Fruit fly (Drosophila melanogaster) whole organism, embryonic: ENCODE data around the gene GatB.

Experiments
- Adf1 ChIP-seq: fragments of 200-800 bp; sonication (Bioruptor generic); IDR thresholded peaks from 2 replicates; pipeline ENCODE4 v1.3.6; 2022; ENCODE audit warnings: missing biosample characterization, missing genetic modification characterization
- Antp ChIP-seq: fragments of 200-800 bp; sonication (Bioruptor generic); optimal IDR thresholded peaks from 3 replicates; lab custom pipeline; 2016; ENCODE audit warnings: missing biosample characterization, missing genetic modification characterization
- CG10274 ChIP-seq: fragments of 200-800 bp; sonication (Bioruptor generic); optimal IDR thresholded peaks from 3 replicates; lab custom pipeline; 2017; ENCODE audit warnings: missing biosample characterization, mild to moderate bottlenecking, missing genetic modification characterization
- CG11093 ChIP-seq: fragments of 200-800 bp; sonication (Bioruptor generic); IDR thresholded peaks from 3 replicates; pipeline ENCODE4 v1.3.6; 2022; ENCODE audit warnings: missing biosample characterization, missing genetic modification characterization
- CG12942 ChIP-seq: fragments of 200-800 bp; sonication (Bioruptor generic); optimal IDR thresholded peaks from 3 replicates; lab custom pipeline; 2016; ENCODE audit warnings: missing biosample characterization, missing genetic modification characterization
- CG13624 ChIP-seq: fragments of 200-800 bp; sonication (Bioruptor generic); optimal IDR thresholded peaks from 2 replicates; lab custom pipeline; 2016; ENCODE audit warnings: missing biosample characterization, missing genetic modification characterization
- CG14014 ChIP-seq: fragments of 200-800 bp; sonication (Bioruptor generic); IDR thresholded peaks from 2 replicates; pipeline ENCODE4 v1.3.6; 2022; ENCODE audit warnings: missing biosample characterization, missing genetic modification characterization
- CG1603 ChIP-seq: fragments of 200-800 bp; sonication (Bioruptor generic); optimal IDR thresholded peaks from 2 replicates; lab custom pipeline; 2019; ENCODE audit warnings: missing biosample characterization, mild to moderate bottlenecking, missing genetic modification characterization, moderate library complexity
- CG16815 ChIP-seq: fragments of 200-800 bp; sonication (Bioruptor generic); optimal IDR thresholded peaks from 3 replicates; lab custom pipeline; 2017; ENCODE audit warnings: missing biosample characterization, mild to moderate bottlenecking, missing genetic modification characterization
- CG2889 ChIP-seq: fragments of 200-800 bp; sonication (Bioruptor generic); IDR thresholded peaks from 3 replicates; pipeline ENCODE4 v1.3.6; 2022; ENCODE audit warnings: missing biosample characterization, missing genetic modification characterization
- CG32767 ChIP-seq: fragments of 200-800 bp; sonication (Bioruptor generic); IDR thresholded peaks from 2 replicates; pipeline ENCODE4 v1.3.6; 2022; ENCODE audit warnings: missing biosample characterization, missing genetic modification characterization
- CG34224 ChIP-seq: fragments of 200-800 bp; sonication (Bioruptor generic); IDR thresholded peaks from 3 replicates; pipeline ENCODE4 v1.3.6; 2022; ENCODE audit warnings: missing biosample characterization, missing genetic modification characterization; ENCODE audit not compliant: partially characterized antibody
- CG4617 ChIP-seq: fragments of 200-800 bp; sonication (Bioruptor generic); optimal IDR thresholded peaks from 3 replicates; lab custom pipeline; 2016; ENCODE audit warnings: missing biosample characterization, missing genetic modification characterization, borderline replicate concordance
- CG7556 ChIP-seq: fragments of 200-800 bp; sonication (Bioruptor generic); optimal IDR thresholded peaks from 2 replicates; lab custom pipeline; 2017; ENCODE audit warnings: missing biosample characterization, mild to moderate bottlenecking, missing genetic modification characterization
- CG7839 ChIP-seq: fragments of 200-800 bp; sonication (Bioruptor generic); optimal IDR thresholded peaks from 3 replicates; lab custom pipeline; 2018; ENCODE audit warnings: missing biosample characterization, mild to moderate bottlenecking, missing genetic modification characterization, moderate library complexity
- CG8944 ChIP-seq: fragments of 200-800 bp; sonication (Bioruptor generic); optimal IDR thresholded peaks from 3 replicates; lab custom pipeline; 2016; ENCODE audit warnings: missing biosample characterization, missing genetic modification characterization
- CG9437 ChIP-seq: fragments of 200-800 bp; sonication (Bioruptor generic); optimal IDR thresholded peaks from 2 replicates; lab custom pipeline; 2018; ENCODE audit warnings: missing biosample characterization, mild to moderate bottlenecking, missing genetic modification characterization
- CG9727 ChIP-seq: fragments of 200-800 bp; sonication (Bioruptor generic); optimal IDR thresholded peaks from 3 replicates; lab custom pipeline; 2017; ENCODE audit warnings: missing biosample characterization, mild to moderate bottlenecking, missing genetic modification characterization
- CoRest ChIP-seq: fragments of 200-800 bp; sonication (Bioruptor generic); optimal IDR thresholded peaks from 3 replicates; lab custom pipeline; 2018; ENCODE audit warnings: missing biosample characterization, mild to moderate bottlenecking, missing genetic modification characterization, moderate library complexity
- D ChIP-seq, 2 experiments: fragments of 200-800 bp in 1 of 2; fragments of >200 bp in 1 of 2; sonication (Bioruptor generic) in 1 of 2; optimal IDR thresholded peaks; 2 replicates in 1 of 2; 3 replicates in 1 of 2; lab custom pipeline; 2017; ENCODE audit warnings: mild to moderate bottlenecking in 1 of 2, missing biosample characterization in 1 of 2, missing genetic modification characterization in 1 of 2, missing genetic modification reagents in 1 of 2
- Dbx ChIP-seq: fragments of 200-800 bp; sonication (Bioruptor generic); IDR thresholded peaks from 3 replicates; pipeline ENCODE4 v1.3.6; 2022; ENCODE audit warnings: missing biosample characterization, missing genetic modification characterization
- H15 ChIP-seq: fragments of 200-800 bp; sonication (Bioruptor generic); IDR thresholded peaks from 3 replicates; pipeline ENCODE4 v1.3.6; 2022; ENCODE audit warnings: missing biosample characterization, missing genetic modification characterization
- HLHmδ ChIP-seq: fragments of 200-800 bp; sonication (Bioruptor generic); optimal IDR thresholded peaks from 2 replicates; lab custom pipeline; 2018; ENCODE audit warnings: missing biosample characterization, mild to moderate bottlenecking, missing genetic modification characterization, moderate library complexity
- Hr39 ChIP-seq: fragments of >200 bp; optimal IDR thresholded peaks from 2 replicates; lab custom pipeline; 2017
- Mes4 ChIP-seq: fragments of 200-800 bp; sonication (Bioruptor generic); optimal IDR thresholded peaks from 2 replicates; lab custom pipeline; 2016; ENCODE audit warnings: missing biosample characterization, missing genetic modification characterization
- NFAT ChIP-seq: fragments of 200-800 bp; sonication (Bioruptor generic); IDR thresholded peaks from 2 replicates; pipeline ENCODE4 v1.3.6; 2022; ENCODE audit warnings: missing biosample characterization, missing genetic modification characterization
- NK7.1 ChIP-seq: fragments of 200-800 bp; sonication (Bioruptor generic); optimal IDR thresholded peaks from 3 replicates; lab custom pipeline; 2016; ENCODE audit warnings: missing biosample characterization, missing genetic modification characterization
- Nf-YC ChIP-seq: fragments of 200-800 bp; optimal IDR thresholded peaks from 3 replicates; lab custom pipeline; 2019; ENCODE audit warnings: missing biosample characterization, mild to moderate bottlenecking, missing genetic modification characterization, moderate library complexity
- Opbp ChIP-seq: fragments of 200-800 bp; sonication (Bioruptor generic); IDR thresholded peaks from 3 replicates; pipeline ENCODE4 v1.3.6; 2022; ENCODE audit warnings: missing biosample characterization, missing genetic modification characterization; ENCODE audit not compliant: partially characterized antibody
- Ravus ChIP-seq: fragments of 200-800 bp; sonication (Bioruptor generic); IDR thresholded peaks from 2 replicates; pipeline ENCODE4 v1.3.6; 2022; ENCODE audit warnings: missing biosample characterization, missing genetic modification characterization
- Rfx ChIP-seq: fragments of 200-800 bp; sonication (Bioruptor generic); IDR thresholded peaks from 2 replicates; pipeline ENCODE4 v1.3.6; 2022; ENCODE audit warnings: missing biosample characterization, missing genetic modification characterization
- Spps ChIP-seq: fragments of 200-800 bp; sonication (Bioruptor generic); optimal IDR thresholded peaks from 2 replicates; lab custom pipeline; 2018; ENCODE audit warnings: missing biosample characterization, mild to moderate bottlenecking, missing genetic modification characterization
- Taf1 ChIP-seq: fragments of 200-800 bp; sonication (Bioruptor generic); IDR thresholded peaks from 2 replicates; pipeline ENCODE4 v1.3.6; 2022; ENCODE audit warnings: missing biosample characterization, missing genetic modification characterization
- amos ChIP-seq: fragments of 200-800 bp; sonication (Bioruptor generic); IDR thresholded peaks from 2 replicates; pipeline ENCODE4 v1.3.6; 2022; ENCODE audit warnings: missing biosample characterization, missing genetic modification characterization; ENCODE audit not compliant: partially characterized antibody
- ato ChIP-seq: fragments of 200-800 bp; sonication (Bioruptor generic); IDR thresholded peaks from 2 replicates; pipeline ENCODE4 v1.3.6; 2022; ENCODE audit warnings: missing biosample characterization, missing genetic modification characterization; ENCODE audit not compliant: partially characterized antibody
- bcd ChIP-seq: fragments of 200-800 bp; sonication (Bioruptor generic); optimal IDR thresholded peaks from 2 replicates; lab custom pipeline; 2017; ENCODE audit warnings: missing biosample characterization, mild to moderate bottlenecking, missing genetic modification characterization
- br ChIP-seq: fragments of >200 bp; optimal IDR thresholded peaks from 2 replicates; lab custom pipeline; 2017
- cad ChIP-seq: fragments of >200 bp; optimal IDR thresholded peaks from 2 replicates; lab custom pipeline; 2017; ENCODE audit warnings: missing biosample characterization, missing genetic modification characterization
- croc ChIP-seq: fragments of 200-800 bp; sonication (Bioruptor generic); conservative IDR thresholded peaks from 3 replicates; pipeline ENCODE4 v1.3.6; 2022; ENCODE audit warnings: missing biosample characterization, missing genetic modification characterization
- dpn ChIP-seq, 2 experiments: fragments of 200-800 bp; sonication (Bioruptor generic); optimal IDR thresholded peaks; 3 replicates each; lab custom pipeline; 2016; ENCODE audit warnings: missing biosample characterization in 2 of 2, missing genetic modification characterization in 2 of 2
- ems ChIP-seq: fragments of 200-800 bp; sonication (Bioruptor generic); optimal IDR thresholded peaks from 3 replicates; lab custom pipeline; 2016; ENCODE audit warnings: missing biosample characterization, missing genetic modification characterization
- fd96Cb ChIP-seq: fragments of 200-800 bp; sonication (Bioruptor generic); optimal IDR thresholded peaks from 2 replicates; lab custom pipeline; 2018; ENCODE audit warnings: missing biosample characterization, mild to moderate bottlenecking, missing genetic modification characterization, moderate library complexity
- knrl ChIP-seq: fragments of 200-800 bp; sonication (Bioruptor generic); IDR thresholded peaks from 3 replicates; pipeline ENCODE4 v1.3.6; 2022; ENCODE audit warnings: missing biosample characterization, missing genetic modification characterization; ENCODE audit not compliant: partially characterized antibody
- lbe ChIP-seq: fragments of 200-800 bp; sonication (Bioruptor generic); optimal IDR thresholded peaks from 2 replicates; lab custom pipeline; 2016; ENCODE audit warnings: missing biosample characterization, mild to moderate bottlenecking, missing genetic modification characterization
- nerfin-1 ChIP-seq: fragments of 200-800 bp; sonication (Bioruptor generic); optimal IDR thresholded peaks from 3 replicates; lab custom pipeline; 2019; ENCODE audit warnings: missing biosample characterization, mild to moderate bottlenecking, missing genetic modification characterization, moderate library complexity
- pb ChIP-seq: fragments of 200-800 bp; sonication (Bioruptor generic); optimal IDR thresholded peaks from 3 replicates; lab custom pipeline; 2016; ENCODE audit warnings: missing biosample characterization, missing genetic modification characterization
- psq ChIP-seq: fragments of 200-800 bp; sonication (Bioruptor generic); optimal IDR thresholded peaks from 2 replicates; lab custom pipeline; 2017; ENCODE audit warnings: missing biosample characterization, missing genetic modification characterization
- shn ChIP-seq: fragments of 200-800 bp; sonication (Bioruptor generic); optimal IDR thresholded peaks from 3 replicates; lab custom pipeline; 2016; ENCODE audit warnings: missing biosample characterization, missing genetic modification characterization
- tgo ChIP-seq: fragments of 200-800 bp; sonication (Bioruptor generic); IDR thresholded peaks from 3 replicates; pipeline ENCODE4 v1.3.6; 2022; ENCODE audit warnings: missing biosample characterization, missing genetic modification characterization
- wor ChIP-seq: fragments of 200-800 bp; sonication (Bioruptor generic); IDR thresholded peaks from 2 replicates; pipeline ENCODE4 v1.3.6; 2022; ENCODE audit warnings: missing biosample characterization, missing genetic modification characterization

The GatB gene

dm6 chr3R:24141013-24141592 is 11.0 kb upstream of the GatB start, which contains the start of gene Kal1 (continued):
- no peak for TF ChIP-seq br (lab: Kevin White, UChicago)
- TF ChIP-seq CG2889 (GFP tag; lab: Robert Waterston, UW), result peak; percentile 78; the same call in 2 of the 3 replicates
- TF ChIP-seq nerfin-1 (tag; lab: Kevin White, UChicago), result peak; percentile 91
- TF ChIP-seq fd96Cb (tag; lab: Kevin White, UChicago), result peak; percentile 94
- TF ChIP-seq CG7556 (GFP tag; lab: Kevin White, UChicago), result peak; percentile 94
- TF ChIP-seq psq, result peak; percentile 45
- peak; percentile 93 for TF ChIP-seq tgo (GFP tag; lab: Robert Waterston, UW)
- peak; percentile 90 for TF ChIP-seq bcd (GFP tag; lab: Kevin White, UChicago)
- TF ChIP-seq NFAT, result peak; percentile 44; the same call in 1 of the 2 replicates
- no peak for TF ChIP-seq Opbp (GFP tag; lab: Robert Waterston, UW)
- TF ChIP-seq Taf1 (GFP tag; lab: Robert Waterston, UW), result peak; percentile 53; the same call in 1 of the 2 replicates
- peak; percentile 90 for TF ChIP-seq CoRest (tag; lab: Kevin White, UChicago)
- no peak for TF ChIP-seq NK7.1
- peak; percentile 90 for TF ChIP-seq croc
- TF ChIP-seq Adf1 (GFP tag; lab: Robert Waterston, UW), result peak; percentile 39
- TF ChIP-seq CG1603 (tag; lab: Kevin White, UChicago), result peak; percentile 88
- 0 out of 3 replicates have a peak, but pooled peaks have one; percentile 38 for TF ChIP-seq knrl (GFP tag; lab: Robert Waterston, UW)
- no peak for TF ChIP-seq Mes4 (GFP tag; lab: Kevin White, UChicago)
- TF ChIP-seq lbe, result peak; percentile 96
- TF ChIP-seq CG12942 (GFP tag; lab: Kevin White, UChicago), result peak; percentile 75
- TF ChIP-seq Ravus (GFP tag; lab: Robert Waterston, UW), result peak; percentile 67; the same call in 1 of the 2 replicates
- TF ChIP-seq CG11093 (GFP tag; lab: Robert Waterston, UW), result peak; percentile 84
- peak; percentile 66 for TF ChIP-seq CG10274 (GFP tag; lab: Kevin White, UChicago)
- TF ChIP-seq CG32767 (GFP tag; lab: Robert Waterston, UW), result peak; percentile 95
- TF ChIP-seq CG7839 (tag; lab: Kevin White, UChicago), result peak; percentile 94
- no peak for TF ChIP-seq amos (GFP tag; lab: Robert Waterston, UW)
- peak; percentile 83; the same call in 1 of the 2 replicates for TF ChIP-seq CG14014 (GFP tag; lab: Robert Waterston, UW)
- TF ChIP-seq pb (GFP tag; lab: Kevin White, UChicago), result no peak
- peak; percentile 90 for TF ChIP-seq H15 (GFP tag; lab: Robert Waterston, UW)
- TF ChIP-seq Nf-YC, result peak; percentile 67
- TF ChIP-seq cad, result no peak
- no peak for TF ChIP-seq CG34224
- TF ChIP-seq CG8944 (GFP tag; lab: Kevin White, UChicago), result no peak
- no peak for TF ChIP-seq CG13624 (GFP tag; lab: Kevin White, UChicago)
- peak; percentile 29 for TF ChIP-seq ems (GFP tag; lab: Kevin White, UChicago)
- TF ChIP-seq wor (GFP tag; lab: Robert Waterston, UW), result peak; percentile 93
- TF ChIP-seq dpn (GFP tag; optimal IDR thresholded peaks at IDR 0.05; lab: Kevin White, UChicago), result peak in 1 of 2 experiments; percentile 86
- TF ChIP-seq shn (GFP tag; lab: Kevin White, UChicago), result no peak
- TF ChIP-seq Dbx, result peak; percentile 71
- TF ChIP-seq CG9437 (GFP tag; lab: Kevin White, UChicago), result peak; percentile 81
- TF ChIP-seq Spps, result peak; percentile 94
- TF ChIP-seq Rfx (GFP tag; lab: Robert Waterston, UW), result peak; percentile 80
- TF ChIP-seq HLHmδ (GFP tag; lab: Kevin White, UChicago), result no peak
- no peak for TF ChIP-seq ato
- TF ChIP-seq D (optimal IDR thresholded peaks at IDR 0.05; lab: Kevin White, UChicago), result no peak
- peak; percentile 97 for TF ChIP-seq D (GFP tag; optimal IDR thresholded peaks at IDR 0.05; lab: Kevin White, UChicago)
- TF ChIP-seq Antp (GFP tag; lab: Kevin White, UChicago), result no peak
- peak; percentile 82 for TF ChIP-seq CG16815 (GFP tag; lab: Kevin White, UChicago)
- TF ChIP-seq Hr39 (lab: Kevin White, UChicago), result no peak
- TF ChIP-seq CG4617 (GFP tag; lab: Kevin White, UChicago), result peak; percentile 65
- TF ChIP-seq CG9727 (GFP tag; lab: Kevin White, UChicago), result peak; percentile 88
